Worm (Caenorhabditis elegans): Measurements from ENCODE around the gene ZC13.1.

ZC13.1 gene

ce11 chrX:827502-827901 lies 49.5 kb upstream of the ZC13.1 start (continued):
- TF ChIP-seq nhr-25 (tag; optimal IDR thresholded peaks at IDR 0.05) = peak; percentile 18
- no peak for TF ChIP-seq tbx-2 (tag; optimal IDR thresholded peaks at IDR 0.05)
- peak; percentile 55 for TF ChIP-seq nhr-11 (tag; optimal IDR thresholded peaks at IDR 0.05)
- TF ChIP-seq aly-2 (tag; optimal IDR thresholded peaks at IDR 0.05) = no peak

- TF ChIP-seq fos-1 (tag; optimal IDR thresholded peaks at IDR 0.05) = no peak
- no peak for TF ChIP-seq lin-39 (tag; optimal IDR thresholded peaks at IDR 0.05)
- TF ChIP-seq fkh-2 (tag; optimal IDR thresholded peaks at IDR 0.05) = no peak
- TF ChIP-seq skn-1 (tag; optimal IDR thresholded peaks at IDR 0.05) = no peak
- TF ChIP-seq mdl-1 (tag; optimal IDR thresholded peaks at IDR 0.05) = no peak
- no peak for TF ChIP-seq elt-3 (tag; optimal IDR thresholded peaks at IDR 0.05)
- no peak for TF ChIP-seq nhr-12 (tag; optimal IDR thresholded peaks at IDR 0.05)
- TF ChIP-seq ZK546.5 (tag; optimal IDR thresholded peaks at IDR 0.05) = no peak
- TF ChIP-seq mml-1 (tag; optimal IDR thresholded peaks at IDR 0.05) = no peak
- TF ChIP-seq nhr-237 (tag; optimal IDR thresholded peaks at IDR 0.05) = no peak
- no peak for TF ChIP-seq hmg-11 (tag; optimal IDR thresholded peaks at IDR 0.05)
- no peak for TF ChIP-seq R02D3.7 (tag; optimal IDR thresholded peaks at IDR 0.05)
- no peak for TF ChIP-seq nhr-43 (tag; optimal IDR thresholded peaks at IDR 0.05; ENCODE audit: poor library complexity, severe bottlenecking)
- TF ChIP-seq ama-1 (optimal IDR thresholded peaks at IDR 0.05) = no peak
- TF ChIP-seq sea-2 (GFP tag; optimal IDR thresholded peaks at IDR 0.05) = no peak
Measured at ce11 chrX:828603-829002, 48.4 kb upstream of the ZC13.1 start, which contains the start of gene wdr-54. Gene wdr-54, plus strand, starts transcription at chrX:828903.

- TF ChIP-seq nhr-12 (tag; optimal IDR thresholded peaks at IDR 0.05) = no peak
Measured at ce11 chrX:830185-830584, 46.9 kb upstream of the ZC13.1 start.

- TF ChIP-seq lin-15B (tag; optimal IDR thresholded peaks at IDR 0.05) = no peak
- TF ChIP-seq nhr-76 (tag; optimal IDR thresholded peaks at IDR 0.05) = no peak
- no peak for TF ChIP-seq nhr-77 (tag; optimal IDR thresholded peaks at IDR 0.05)
- no peak for TF ChIP-seq aly-2 (tag; optimal IDR thresholded peaks at IDR 0.05)
- TF ChIP-seq jun-1 (tag; optimal IDR thresholded peaks at IDR 0.05) = no peak
- TF ChIP-seq ceh-82 (tag; optimal IDR thresholded peaks at IDR 0.05) = no peak
- no peak for TF ChIP-seq elt-3 (tag; optimal IDR thresholded peaks at IDR 0.05)
- no peak for TF ChIP-seq lin-39 (tag; optimal IDR thresholded peaks at IDR 0.05)
- TF ChIP-seq unc-39 (tag; optimal IDR thresholded peaks at IDR 0.05) = no peak
- no peak for TF ChIP-seq lsy-12 (tag; optimal IDR thresholded peaks at IDR 0.05)
- no peak for TF ChIP-seq fkh-10 (GFP tag; optimal IDR thresholded peaks at IDR 0.05)
- no peak for TF ChIP-seq fos-1 (tag; optimal IDR thresholded peaks at IDR 0.05)
- TF ChIP-seq nhr-25 (tag; optimal IDR thresholded peaks at IDR 0.05) = no peak
- TF ChIP-seq nhr-11 (tag; optimal IDR thresholded peaks at IDR 0.05) = no peak
- TF ChIP-seq unc-62 (GFP tag; optimal IDR thresholded peaks at IDR 0.05) = no peak
Measured at ce11 chrX:834478-834877, 42.6 kb upstream of the ZC13.1 start, which contains the start of gene F39H12.1. Gene F39H12.1, plus strand, starts transcription at chrX:834778.

ce11 chrX:841393-841792 lies 35.6 kb upstream of the ZC13.1 start, which contains the start of gene F39H12.3:
Gene F39H12.3, minus strand, starts transcription at chrX:841493.
- no peak for TF ChIP-seq ceh-9 (tag; optimal IDR thresholded peaks at IDR 0.05)
- TF ChIP-seq ceh-28 (tag; optimal IDR thresholded peaks at IDR 0.05) = no peak
- no peak for TF ChIP-seq tbx-2 (tag; optimal IDR thresholded peaks at IDR 0.05)
- TF ChIP-seq egl-27 (tag; optimal IDR thresholded peaks at IDR 0.05) = no peak
- TF ChIP-seq ama-1 (optimal IDR thresholded peaks at IDR 0.05) = no peak
- TF ChIP-seq fos-1 (tag; optimal IDR thresholded peaks at IDR 0.05) = no peak
- TF ChIP-seq zag-1 (tag; optimal IDR thresholded peaks at IDR 0.05) = no peak
- no peak for TF ChIP-seq eor-1 (tag; optimal IDR thresholded peaks at IDR 0.05)
- TF ChIP-seq nhr-28 (tag; optimal IDR thresholded peaks at IDR 0.05) = no peak
- TF ChIP-seq unc-39 (tag; optimal IDR thresholded peaks at IDR 0.05) = no peak

- TF ChIP-seq jun-1 (tag; optimal IDR thresholded peaks at IDR 0.05) = no peak
- TF ChIP-seq nfya-1 (tag; optimal IDR thresholded peaks at IDR 0.05; ENCODE audit: insufficient read depth) = peak; percentile 23
- no peak for TF ChIP-seq hmg-11 (tag; optimal IDR thresholded peaks at IDR 0.05)
- no peak for TF ChIP-seq lsy-12 (tag; optimal IDR thresholded peaks at IDR 0.05)
- no peak for TF ChIP-seq pha-4 (tag; optimal IDR thresholded peaks at IDR 0.05)
- TF ChIP-seq eor-1 (tag; optimal IDR thresholded peaks at IDR 0.05) = no peak
- no peak for TF ChIP-seq nhr-12 (tag; optimal IDR thresholded peaks at IDR 0.05)
Measured at ce11 chrX:844649-845048, 32.4 kb upstream of the ZC13.1 start.
